Fruit fly (Drosophila melanogaster): ENCODE results near the gene Aplip1.

Aplip1 gene

DNA sequence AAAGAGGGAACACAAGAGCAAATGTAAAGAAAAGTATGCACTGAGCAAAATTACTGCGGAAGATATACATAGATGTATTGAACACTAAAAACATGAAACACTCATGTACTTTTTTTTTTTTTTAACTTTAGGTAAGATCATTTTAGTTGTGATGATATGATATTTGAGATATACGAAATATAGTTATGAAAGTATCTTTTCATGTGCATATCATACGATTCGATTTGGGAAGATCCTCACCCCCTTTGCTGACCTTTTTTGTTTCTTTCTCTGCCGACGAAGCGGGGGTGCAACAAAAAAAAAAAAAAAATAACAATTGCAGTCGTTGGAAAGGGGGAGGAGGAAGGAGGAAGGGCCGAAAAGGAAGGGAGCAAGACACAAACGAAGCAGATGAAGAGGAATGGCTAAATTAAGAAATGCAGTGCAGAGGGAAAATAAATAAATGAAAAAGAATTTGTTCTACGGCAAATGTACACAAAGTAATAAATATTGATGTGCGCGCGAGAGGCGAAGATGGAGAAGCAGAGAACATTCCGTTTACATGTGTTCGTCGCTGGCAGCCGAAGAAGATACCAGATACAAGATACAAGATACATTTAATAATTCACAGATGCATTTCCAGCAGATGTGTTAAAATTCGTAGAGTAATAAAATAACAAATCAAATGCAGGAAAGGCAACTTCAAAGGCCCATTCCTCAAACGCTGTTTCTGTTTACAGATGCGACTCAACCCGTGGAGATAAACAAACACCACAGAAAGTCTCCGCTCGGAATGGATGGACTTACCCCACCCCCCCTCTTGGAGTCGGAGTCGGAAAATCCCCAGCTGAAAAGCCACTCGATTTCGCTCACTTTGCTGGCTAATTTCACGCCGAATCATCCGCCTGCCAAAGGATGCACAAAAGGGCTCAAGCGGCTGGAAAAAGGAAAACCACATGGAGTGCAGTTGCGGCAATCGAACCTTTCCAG lies 28.9 kb upstream of the Aplip1 start (continued):
- TF ChIP-seq Deaf1 (tag; optimal IDR thresholded peaks at IDR 0.05) (no peak), HLHmδ (GFP tag; optimal IDR thresholded peaks at IDR 0.05) (peak; percentile 3), croc (GFP tag; conservative IDR thresholded peaks at IDR 0.05) (peak; percentile 65), dmrt11E (tag; optimal IDR thresholded peaks at IDR 0.05) (peak; percentile 64), CG12391 (tag; optimal IDR thresholded peaks at IDR 0.05) (peak; percentile 52), CG3726 (GFP tag; IDR thresholded peaks at IDR 0.05) (no peak), zf30C (GFP tag; optimal IDR thresholded peaks at IDR 0.05) (peak; percentile 91), Six4 (GFP tag; optimal IDR thresholded peaks at IDR 0.05) (no peak), CG10654 (GFP tag; optimal IDR thresholded peaks at IDR 0.05) (no peak), CG33557 (GFP tag; optimal IDR thresholded peaks at IDR 0.05) (peak; percentile 31), fru (optimal IDR thresholded peaks at IDR 0.05) (no peak), bowl (GFP tag; IDR thresholded peaks at IDR 0.05) (no peak), CG15696 (tag; optimal IDR thresholded peaks at IDR 0.05) (peak; percentile 46), ATbp (GFP tag; optimal IDR thresholded peaks at IDR 0.05) (peak; percentile 12), Xrp1 (GFP tag; IDR thresholded peaks at IDR 0.05) (peak; percentile 73), CG17568 (GFP tag; optimal IDR thresholded peaks at IDR 0.05) (no peak), CG11093 (GFP tag; IDR thresholded peaks at IDR 0.05) (peak; percentile 39; the same call in 1 of the 3 replicates), onecut (GFP tag; IDR thresholded peaks at IDR 0.05) (0 out of 2 replicates have a peak, but pooled peaks have one; percentile 15), Ets65A (GFP tag) (peak; percentile 32), crc (GFP tag; optimal IDR thresholded peaks at IDR 0.05) (peak; percentile 31), ac (GFP tag; optimal IDR thresholded peaks at IDR 0.05) (peak; percentile 60), Med (GFP tag) (peak; percentile 60), CG10267 (tag; optimal IDR thresholded peaks at IDR 0.05) (peak; percentile 17), sisA (GFP tag; IDR thresholded peaks at IDR 0.05) (peak; percentile 45; the same call in 1 of the 2 replicates), ranshi (GFP tag; IDR thresholded peaks at IDR 0.05) (0 out of 2 replicates have a peak, but pooled peaks have one; percentile 28), CG10431 (GFP tag; optimal IDR thresholded peaks at IDR 0.05) (no peak), Sry-δ (GFP tag; optimal IDR thresholded peaks at IDR 0.05) (no peak), CG7987 (GFP tag; optimal IDR thresholded peaks at IDR 0.05) (no peak), toy (GFP tag; IDR thresholded peaks at IDR 0.05) (no peak), CG8290 (GFP tag; optimal IDR thresholded peaks at IDR 0.05) (peak; percentile 59), CG8290 (tag; optimal IDR thresholded peaks at IDR 0.05) (no peak), CG14667 (GFP tag; IDR thresholded peaks at IDR 0.05) (peak; percentile 36; the same call in 1 of the 2 replicates), Eip74EF (GFP tag; optimal IDR thresholded peaks at IDR 0.05) (no peak), CTCF (GFP tag; optimal IDR thresholded peaks at IDR 0.05) (no peak), CG4404 (GFP tag; IDR thresholded peaks at IDR 0.05) (peak; percentile 35; the same call in 1 of the 2 replicates), CG1024 (GFP tag; IDR thresholded peaks at IDR 0.05) (peak; percentile 47; the same call in 1 of the 2 replicates), NC2α (GFP tag; optimal IDR thresholded peaks at IDR 0.05) (no peak), pros (GFP tag; optimal IDR thresholded peaks at IDR 0.05) (peak; percentile 84), Oaz (GFP tag; IDR thresholded peaks at IDR 0.05) (no peak), gem (tag; optimal IDR thresholded peaks at IDR 0.05) (peak; percentile 63), lola (GFP tag; optimal IDR thresholded peaks at IDR 0.05) (peak in 1 of 3 experiments; percentile 39), crol (GFP tag; IDR thresholded peaks at IDR 0.05) (peak; percentile 84), CG7745 (tag; optimal IDR thresholded peaks at IDR 0.05) (peak; percentile 19), CG6791 (GFP tag; IDR thresholded peaks at IDR 0.05; ENCODE audit: partially characterized antibody) (no peak), Sin3A (optimal IDR thresholded peaks at IDR 0.05) (no peak), CG17359 (tag; optimal IDR thresholded peaks at IDR 0.05) (peak; percentile 40), CG4820 (GFP tag; optimal IDR thresholded peaks at IDR 0.05) (peak; percentile 37), Ptx1 (GFP tag; IDR thresholded peaks at IDR 0.05) (0 out of 2 replicates have a peak, but pooled peaks have one; percentile 11), Kr (GFP tag; optimal IDR thresholded peaks at IDR 0.05) (peak; percentile 63)

All from whole organism, embryonic.